Worm (Caenorhabditis elegans) whole organism, L2 larva: ENCODE measurements around the gene unc-31.

ENCODE experiments used
- C34F6.9 ChIP-seq: fragments of 150-350 bp; optimal IDR thresholded peaks from 2 replicates; lab custom pipeline; 2014; ENCODE audit warnings: missing biosample characterization, missing genetic modification characterization
- F13H6.1 ChIP-seq: sonication (generic microtip); optimal IDR thresholded peaks from 2 replicates; lab custom pipeline; 2016; ENCODE audit warnings: missing genetic modification characterization, missing compliant biosample characterization
- R02D3.7 ChIP-seq: fragments of 150-350 bp; optimal IDR thresholded peaks from 2 replicates; lab custom pipeline; 2014; ENCODE audit warnings: missing biosample characterization, missing genetic modification characterization
- Y55F3AM.14 ChIP-seq: fragments of 200-800 bp; sonication (Bioruptor generic); optimal IDR thresholded peaks from 2 replicates; lab custom pipeline; 2018; ENCODE audit warnings: mild to moderate bottlenecking, missing genetic modification characterization, missing compliant biosample characterization
- ZK546.5 ChIP-seq: sonication (generic microtip); optimal IDR thresholded peaks from 2 replicates; lab custom pipeline; 2017; ENCODE audit warnings: missing biosample characterization, missing genetic modification characterization
- alr-1 ChIP-seq: fragments of 150-350 bp; optimal IDR thresholded peaks from 2 replicates; lab custom pipeline; 2014; ENCODE audit warnings: missing biosample characterization, missing genetic modification characterization
- ama-1 ChIP-seq: fragments of 150-350 bp; optimal IDR thresholded peaks from 2 replicates; lab custom pipeline; 2018; ENCODE audit warnings: inconsistent platforms
- blmp-1 ChIP-seq: sonication (generic microtip); optimal IDR thresholded peaks from 2 replicates; lab custom pipeline; 2017; ENCODE audit warnings: missing genetic modification characterization, mild to moderate bottlenecking, missing compliant biosample characterization, antibody characterized with exemption, moderate library complexity; ENCODE audit not compliant: insufficient read depth
- ceh-16 ChIP-seq: fragments of 150-350 bp; optimal IDR thresholded peaks from 2 replicates; lab custom pipeline; 2014; ENCODE audit warnings: missing biosample characterization, missing genetic modification characterization
- crh-2 ChIP-seq: sonication (generic microtip); optimal IDR thresholded peaks from 2 replicates; lab custom pipeline; 2017; ENCODE audit warnings: missing biosample characterization, missing genetic modification characterization
- dmd-4 ChIP-seq: sonication (generic microtip); optimal IDR thresholded peaks from 2 replicates; lab custom pipeline; 2017; ENCODE audit warnings: missing biosample characterization, missing genetic modification characterization
- egl-27 ChIP-seq: sonication (generic microtip); optimal IDR thresholded peaks from 3 replicates; lab custom pipeline; 2017; ENCODE audit warnings: missing biosample characterization, missing genetic modification reagents, missing genetic modification characterization
- elt-1 ChIP-seq: fragments of 150-350 bp; optimal IDR thresholded peaks from 2 replicates; lab custom pipeline; 2014; ENCODE audit warnings: missing biosample characterization, missing genetic modification characterization
- elt-3 ChIP-seq: sonication (generic microtip); optimal IDR thresholded peaks from 2 replicates; lab custom pipeline; 2017; ENCODE audit warnings: missing biosample characterization, missing genetic modification characterization
- fos-1 ChIP-seq: fragments of 150-350 bp; optimal IDR thresholded peaks from 2 replicates; lab custom pipeline; 2014; ENCODE audit warnings: missing biosample characterization, missing genetic modification characterization
- gmeb-1 ChIP-seq: fragments of 150-350 bp; optimal IDR thresholded peaks from 2 replicates; lab custom pipeline; 2014; ENCODE audit warnings: missing biosample characterization, missing genetic modification characterization
- lin-11 ChIP-seq: fragments of 150-350 bp; sonication (generic microtip); optimal IDR thresholded peaks from 2 replicates; lab custom pipeline; 2014; ENCODE audit warnings: missing biosample characterization, missing genetic modification characterization, inconsistent platforms, mixed read lengths
- lin-13 ChIP-seq: fragments of 150-350 bp; optimal IDR thresholded peaks from 2 replicates; lab custom pipeline; 2014; ENCODE audit warnings: missing biosample characterization, missing genetic modification reagents, missing genetic modification characterization
- lin-39 ChIP-seq: fragments of 150-350 bp; optimal IDR thresholded peaks from 2 replicates; lab custom pipeline; 2014; ENCODE audit warnings: missing biosample characterization, missing genetic modification reagents, missing genetic modification characterization
- lsy-2 ChIP-seq, 2 experiments: fragments of 150-350 bp in 1 of 2; sonication (generic microtip) in 1 of 2; optimal IDR thresholded peaks; 2 replicates each; lab custom pipeline; 2014 to 2017; ENCODE audit warnings: missing biosample characterization in 2 of 2, missing genetic modification characterization in 2 of 2
- mab-5 ChIP-seq: fragments of 150-350 bp; optimal IDR thresholded peaks from 2 replicates; lab custom pipeline; 2014; ENCODE audit warnings: missing biosample characterization, missing genetic modification characterization
- mbf-1 ChIP-seq: sonication (generic microtip); optimal IDR thresholded peaks from 2 replicates; lab custom pipeline; 2017; ENCODE audit warnings: missing biosample characterization, missing genetic modification characterization
- mdl-1 ChIP-seq, 2 experiments: fragments of 150-350 bp in 1 of 2; sonication (generic microtip) in 1 of 2; optimal IDR thresholded peaks; 2 replicates each; lab custom pipeline; 2017; ENCODE audit warnings: missing biosample characterization in 2 of 2, missing genetic modification characterization in 2 of 2
- nhr-10 ChIP-seq: sonication (generic microtip); optimal IDR thresholded peaks from 2 replicates; lab custom pipeline; 2017; ENCODE audit warnings: missing biosample characterization, missing genetic modification characterization
- nhr-12 ChIP-seq: fragments of 150-350 bp; optimal IDR thresholded peaks from 2 replicates; lab custom pipeline; 2014; ENCODE audit warnings: missing biosample characterization, missing genetic modification characterization
- nhr-129 ChIP-seq: fragments of 150-350 bp; optimal IDR thresholded peaks from 2 replicates; lab custom pipeline; 2014; ENCODE audit warnings: missing biosample characterization, missing genetic modification characterization
- nhr-237 ChIP-seq: fragments of 150-350 bp; optimal IDR thresholded peaks from 2 replicates; lab custom pipeline; 2014; ENCODE audit warnings: missing biosample characterization, missing genetic modification characterization
- nhr-25 ChIP-seq: fragments of 150-350 bp; sonication (generic microtip); optimal IDR thresholded peaks from 3 replicates; lab custom pipeline; 2014; ENCODE audit warnings: missing biosample characterization, missing genetic modification characterization
- nhr-6 ChIP-seq: fragments of 150-350 bp; optimal IDR thresholded peaks from 2 replicates; lab custom pipeline; 2014; ENCODE audit warnings: missing biosample characterization, missing genetic modification characterization
- nhr-77 ChIP-seq: fragments of 150-350 bp; optimal IDR thresholded peaks from 2 replicates; lab custom pipeline; 2014; ENCODE audit warnings: missing biosample characterization, missing genetic modification characterization
- peb-1 ChIP-seq: fragments of 150-350 bp; optimal IDR thresholded peaks from 2 replicates; lab custom pipeline; 2014; ENCODE audit warnings: missing biosample characterization, missing genetic modification characterization
- sem-4 ChIP-seq: fragments of 150-350 bp; optimal IDR thresholded peaks from 2 replicates; lab custom pipeline; 2014; ENCODE audit warnings: missing biosample characterization, missing genetic modification reagents, missing genetic modification characterization
- skn-1 ChIP-seq: sonication (generic microtip); optimal IDR thresholded peaks from 2 replicates; lab custom pipeline; 2017; ENCODE audit warnings: missing biosample characterization, missing genetic modification characterization
- sma-3 ChIP-seq: sonication (generic microtip); optimal IDR thresholded peaks from 2 replicates; lab custom pipeline; 2016; ENCODE audit warnings: missing genetic modification reagents, missing genetic modification characterization, missing compliant biosample characterization
- sma-9 ChIP-seq, 2 experiments: fragments of 150-350 bp in 1 of 2; sonication (generic microtip) in 1 of 2; optimal IDR thresholded peaks; 2 replicates each; lab custom pipeline; 2014 to 2016; ENCODE audit warnings: missing genetic modification characterization in 2 of 2, mild to moderate bottlenecking in 1 of 2, missing biosample characterization in 1 of 2, missing compliant biosample characterization in 1 of 2, missing genetic modification reagents in 1 of 2, moderate library complexity in 1 of 2
- snpc-4 ChIP-seq: fragments of 150-350 bp; optimal IDR thresholded peaks from 2 replicates; lab custom pipeline; 2014; ENCODE audit warnings: missing biosample characterization, missing genetic modification characterization
- unc-39 ChIP-seq: fragments of 150-350 bp; optimal IDR thresholded peaks from 2 replicates; lab custom pipeline; 2014; ENCODE audit warnings: missing biosample characterization, missing genetic modification characterization
- unc-55 ChIP-seq: fragments of 150-350 bp; sonication (generic microtip); optimal IDR thresholded peaks from 3 replicates; lab custom pipeline; 2014; ENCODE audit warnings: missing biosample characterization, missing genetic modification reagents, missing genetic modification characterization
- zag-1 ChIP-seq: fragments of 150-350 bp; optimal IDR thresholded peaks from 2 replicates; lab custom pipeline; 2014; ENCODE audit warnings: missing biosample characterization, missing genetic modification characterization
- ztf-1 ChIP-seq: fragments of 200-800 bp; sonication (Bioruptor generic); conservative IDR thresholded peaks from 2 replicates; pipeline ENCODE4 v1.3.6; 2022; ENCODE audit warnings: missing genetic modification characterization, missing compliant biosample characterization
- ztf-4 ChIP-seq: fragments of 150-350 bp; optimal IDR thresholded peaks from 2 replicates; lab custom pipeline; 2014; ENCODE audit warnings: missing biosample characterization, missing genetic modification characterization

unc-31 gene

DNA sequence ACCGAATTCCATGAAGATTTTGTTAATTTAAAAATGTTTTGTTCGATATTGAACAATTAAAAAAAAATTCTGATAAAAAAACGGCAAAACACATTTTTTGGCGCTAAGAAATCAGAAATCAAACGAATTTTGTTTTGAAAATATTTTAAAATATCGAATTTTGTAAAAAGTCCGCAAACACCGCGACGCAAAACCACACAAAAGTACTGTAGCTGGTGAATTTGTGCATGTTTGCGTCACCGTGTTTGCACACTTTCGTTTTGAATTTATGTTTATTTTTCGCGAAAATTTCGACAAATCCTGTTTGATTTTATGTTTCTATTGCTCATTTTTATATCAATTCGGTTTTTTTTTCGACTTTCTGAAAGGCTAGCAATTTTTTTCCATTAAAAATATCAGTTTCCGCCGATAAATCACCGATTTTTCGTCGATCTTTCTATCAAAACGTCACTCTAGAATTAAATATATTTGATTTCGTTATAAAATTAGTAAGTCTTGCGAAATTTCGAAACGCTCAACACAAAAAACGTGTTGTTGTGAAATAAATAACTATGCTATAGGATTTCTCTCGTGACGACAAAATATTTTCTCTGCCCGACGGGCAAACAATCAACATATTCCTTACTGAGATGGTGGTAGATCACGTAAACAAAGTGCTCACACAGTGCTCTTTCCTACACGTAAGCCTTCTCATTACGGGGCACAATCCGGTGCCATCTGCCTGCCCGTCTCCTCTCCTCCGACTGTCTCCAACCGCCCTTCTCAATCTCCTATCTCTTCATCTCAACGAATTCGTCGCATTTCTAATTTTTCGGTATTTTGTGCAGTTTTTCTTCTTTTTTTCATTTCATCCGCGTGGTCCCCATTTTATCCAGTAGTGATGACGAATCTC, 58.2 kb downstream of the unc-31 start:
- TF ChIP-seq egl-27 (tag; lab: Kevin White, UChicago) (no peak), mab-5 (tag; lab: Kevin White, UChicago) (no peak), sma-3 (GFP tag; lab: Kevin White, UChicago) (no peak), ceh-16 (tag; lab: Kevin White, UChicago) (no peak), zag-1 (tag; lab: Kevin White, UChicago) (no peak), ama-1 (lab: Kevin White, UChicago) (no peak), peb-1 (tag; lab: Kevin White, UChicago) (no peak), skn-1 (tag; lab: Kevin White, UChicago) (no peak), nhr-10 (tag; lab: Kevin White, UChicago) (no peak), C34F6.9 (tag; lab: Kevin White, UChicago) (peak; percentile 27), Y55F3AM.14 (GFP tag; lab: Kevin White, UChicago) (no peak), nhr-12 (tag; lab: Kevin White, UChicago) (no peak), nhr-6 (tag; lab: Kevin White, UChicago) (no peak), gmeb-1 (no peak), lin-13 (GFP tag; lab: Kevin White, UChicago) (no peak), nhr-129 (tag; lab: Kevin White, UChicago) (peak; percentile 19), elt-1 (no peak), F13H6.1 (tag; lab: Kevin White, UChicago) (no peak), crh-2 (tag; lab: Kevin White, UChicago) (no peak), R02D3.7 (no peak), unc-55 (peak; percentile 11), lin-11 (tag; lab: Kevin White, UChicago) (no peak), ZK546.5 (no peak), snpc-4 (tag; lab: Kevin White, UChicago) (no peak), nhr-77 (tag; lab: Kevin White, UChicago) (no peak), lsy-2 (tag; optimal IDR thresholded peaks at IDR 0.05; lab: Kevin White, UChicago) (peak; percentile 28 to 64), fos-1 (tag; lab: Kevin White, UChicago) (no peak)

DNA sequence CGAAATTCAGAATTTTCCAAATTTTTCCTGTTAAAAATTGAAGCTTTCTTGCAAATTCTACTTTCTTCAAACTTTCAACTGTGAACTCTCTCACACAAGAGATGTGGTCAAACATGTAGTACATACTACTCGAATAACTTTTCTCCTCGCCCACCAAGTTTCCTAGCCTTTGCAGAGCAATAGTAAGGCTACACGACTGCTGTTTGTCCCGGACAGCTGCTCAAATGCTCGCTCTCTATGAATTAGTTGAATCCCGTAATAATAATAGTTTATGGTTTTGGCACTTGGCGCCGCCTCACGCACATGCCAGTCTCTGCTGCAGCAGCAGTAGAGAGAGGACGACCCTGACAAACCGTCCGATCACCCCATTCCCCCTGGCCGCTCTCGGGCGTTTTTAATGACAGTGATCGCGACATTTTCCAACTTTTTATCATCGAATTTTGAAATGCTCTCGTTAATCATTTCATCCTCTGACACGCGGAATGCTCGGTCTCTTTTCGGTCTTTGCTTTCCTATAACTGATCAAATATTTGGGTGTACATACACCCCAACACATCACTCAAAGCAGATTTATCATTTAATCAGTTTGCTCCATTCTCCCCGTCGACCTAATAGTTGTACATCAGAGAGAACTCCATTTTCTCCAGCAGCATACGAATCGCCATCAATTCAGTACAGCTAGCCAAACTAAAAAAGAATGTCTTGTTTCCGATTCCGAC, 60.2 kb downstream of the unc-31 start:
- no peak for TF ChIP-seq alr-1 (tag; lab: Kevin White, UChicago)
- no peak for TF ChIP-seq nhr-6 (tag; lab: Kevin White, UChicago)
- no peak for TF ChIP-seq ztf-4
- TF ChIP-seq nhr-237: no peak
- no peak for TF ChIP-seq unc-39 (tag; lab: Kevin White, UChicago)
- TF ChIP-seq elt-3: no peak
- no peak for TF ChIP-seq sem-4 (tag; lab: Kevin White, UChicago)
- TF ChIP-seq ceh-16 (tag; lab: Kevin White, UChicago): no peak
- TF ChIP-seq ztf-1 (GFP tag; lab: Robert Waterston, UW): no peak
- TF ChIP-seq crh-2 (tag; lab: Kevin White, UChicago): no peak
- TF ChIP-seq blmp-1: no peak
- TF ChIP-seq mdl-1 (tag; optimal IDR thresholded peaks at IDR 0.05; lab: Kevin White, UChicago): no peak
- TF ChIP-seq dmd-4 (tag; lab: Kevin White, UChicago): no peak
- TF ChIP-seq Y55F3AM.14 (GFP tag; lab: Kevin White, UChicago): no peak
- TF ChIP-seq nhr-10 (tag; lab: Kevin White, UChicago): no peak
- no peak for TF ChIP-seq zag-1 (tag; lab: Kevin White, UChicago)
- no peak for TF ChIP-seq nhr-25 (tag; lab: Kevin White, UChicago)
- no peak for TF ChIP-seq nhr-129 (tag; lab: Kevin White, UChicago)
- TF ChIP-seq F13H6.1 (tag; lab: Kevin White, UChicago): peak; percentile 21
- no peak for TF ChIP-seq lin-39 (tag; lab: Kevin White, UChicago)
- peak; percentile 15 for TF ChIP-seq sma-9 (GFP tag; optimal IDR thresholded peaks at IDR 0.05; lab: Kevin White, UChicago)
- no peak for TF ChIP-seq sma-9 (tag; optimal IDR thresholded peaks at IDR 0.05; lab: Kevin White, UChicago)
- TF ChIP-seq ZK546.5: no peak
- no peak for TF ChIP-seq mbf-1 (tag; lab: Kevin White, UChicago)
- peak; percentile 46 for TF ChIP-seq fos-1 (tag; lab: Kevin White, UChicago)
- TF ChIP-seq, all 48 proteins: peak for 3
